Worm (Caenorhabditis elegans) whole organism, early embryonic: ENCODE results near the gene sre-26.

Experiments
- ama-1 ChIP-seq: fragments of 150-350 bp; optimal IDR thresholded peaks from 2 replicates; lab custom pipeline; 2014
- ets-7 ChIP-seq: sonication (generic microtip); optimal IDR thresholded peaks from 2 replicates; lab custom pipeline; 2016; ENCODE audit warnings: missing genotype, missing genetic modification characterization, missing compliant biosample characterization
- hnd-1 ChIP-seq: sonication (generic microtip); optimal IDR thresholded peaks from 2 replicates; lab custom pipeline; 2016; ENCODE audit warnings: missing genetic modification characterization, missing compliant biosample characterization

ce11 chrII:12436717-12437116 is 16.3 kb upstream of the sre-26 start:
- TF ChIP-seq ets-7 (tag; lab: Kevin White, UChicago), result no peak
- TF ChIP-seq ama-1, result no peak
- TF ChIP-seq hnd-1, result no peak
